Fruit fly (Drosophila melanogaster): ENCODE results near the gene CG3638.

Gene CG3638

DNA sequence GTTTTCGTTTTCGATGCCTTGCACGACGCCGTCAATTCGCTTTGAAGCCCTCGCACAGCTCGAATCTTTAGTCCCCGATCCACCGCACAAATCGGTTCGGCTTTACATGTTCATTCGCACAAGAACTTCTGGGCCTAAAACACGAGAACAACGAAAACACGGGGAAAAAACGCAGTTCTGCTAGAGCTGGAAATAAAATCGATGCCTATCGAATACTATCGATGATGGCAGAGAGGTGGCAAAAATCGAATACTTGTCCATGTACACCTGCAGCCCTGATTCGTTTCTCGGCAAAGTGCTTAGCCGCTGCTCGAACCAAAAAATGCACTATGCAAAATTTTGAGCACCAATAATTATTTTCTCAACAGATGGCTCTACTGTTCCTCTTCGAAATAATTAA is at the start of gene CG3638 (continued):
- peak; percentile 95 for TF ChIP-seq CG6791 (GFP tag; IDR thresholded peaks at IDR 0.05; ENCODE audit: partially characterized antibody)
- no peak for TF ChIP-seq da (GFP tag; optimal IDR thresholded peaks at IDR 0.05)
- peak; percentile 63 for TF ChIP-seq CG14710 (tag; optimal IDR thresholded peaks at IDR 0.05)
- TF ChIP-seq Pdp1 (GFP tag; optimal IDR thresholded peaks at IDR 0.05) = peak in 1 of 2 experiments; percentile 31
- TF ChIP-seq Atf-2 (GFP tag; optimal IDR thresholded peaks at IDR 0.05) = peak; percentile 24
- no peak for TF ChIP-seq CG8478 (optimal IDR thresholded peaks at IDR 0.05)
- TF ChIP-seq tll (GFP tag; optimal IDR thresholded peaks at IDR 0.05) = no peak
- TF ChIP-seq dan (GFP tag; IDR thresholded peaks at IDR 0.05) = no peak
- no peak for TF ChIP-seq gt (GFP tag; IDR thresholded peaks at IDR 0.05)
- no peak for TF ChIP-seq ATbp (GFP tag; optimal IDR thresholded peaks at IDR 0.05)
- no peak for TF ChIP-seq jigr1 (GFP tag; IDR thresholded peaks at IDR 0.05)
- peak; percentile 46; the same call in 1 of the 3 replicates for TF ChIP-seq CG7963 (GFP tag; IDR thresholded peaks at IDR 0.05; ENCODE audit: partially characterized antibody)
- no peak for TF ChIP-seq crol (GFP tag; IDR thresholded peaks at IDR 0.05)
- peak; percentile 69 for TF ChIP-seq bbx (GFP tag; IDR thresholded peaks at IDR 0.05; ENCODE audit: partially characterized antibody)
- no peak for TF ChIP-seq MTF-1 (GFP tag; optimal IDR thresholded peaks at IDR 0.05; ENCODE audit: borderline replicate concordance)
- TF ChIP-seq CG2120 (GFP tag; optimal IDR thresholded peaks at IDR 0.05) = peak; percentile 37
- no peak for TF ChIP-seq CrebB (tag; optimal IDR thresholded peaks at IDR 0.05)
- peak; percentile 26 for TF ChIP-seq CG1602 (GFP tag; optimal IDR thresholded peaks at IDR 0.05)
- TF ChIP-seq Camta (GFP tag; optimal IDR thresholded peaks at IDR 0.05) = peak; percentile 31
- peak; percentile 9 for TF ChIP-seq tin (GFP tag; optimal IDR thresholded peaks at IDR 0.05)
- TF ChIP-seq CG14667 (GFP tag; IDR thresholded peaks at IDR 0.05) = no peak
- TF ChIP-seq Hmr (GFP tag; optimal IDR thresholded peaks at IDR 0.05) = peak; percentile 71
- no peak for TF ChIP-seq shn (GFP tag; optimal IDR thresholded peaks at IDR 0.05)
- TF ChIP-seq CG7928 (GFP tag; optimal IDR thresholded peaks at IDR 0.05) = peak; percentile 96
- peak in 1 of 2 experiments; percentile 21 for TF ChIP-seq chif (GFP tag; optimal IDR thresholded peaks at IDR 0.05)
- peak; percentile 58 for TF ChIP-seq CG12155 (GFP tag; optimal IDR thresholded peaks at IDR 0.05)
- TF ChIP-seq CG32532 (GFP tag; IDR thresholded peaks at IDR 0.05) = peak; percentile 58; the same call in 1 of the 2 replicates
- peak; percentile 73 for TF ChIP-seq cg (GFP tag; optimal IDR thresholded peaks at IDR 0.05)
- TF ChIP-seq CG15601 (tag; optimal IDR thresholded peaks at IDR 0.05) = peak; percentile 24
- TF ChIP-seq pnt (GFP tag; optimal IDR thresholded peaks at IDR 0.05) = no peak
- peak; percentile 94 for TF ChIP-seq CTCF (GFP tag; optimal IDR thresholded peaks at IDR 0.05)
- no peak for TF ChIP-seq crc (GFP tag; optimal IDR thresholded peaks at IDR 0.05)
- TF ChIP-seq Gsc (GFP tag; IDR thresholded peaks at IDR 0.05) = no peak
- TF ChIP-seq CG12659 (GFP tag; optimal IDR thresholded peaks at IDR 0.05) = peak; percentile 86
- peak; percentile 65 for TF ChIP-seq Rfx (GFP tag; IDR thresholded peaks at IDR 0.05)
- TF ChIP-seq lbe (GFP tag; optimal IDR thresholded peaks at IDR 0.05) = no peak
- peak; percentile 70 for TF ChIP-seq Myb (GFP tag; optimal IDR thresholded peaks at IDR 0.05)
- TF ChIP-seq CG2678 (tag; optimal IDR thresholded peaks at IDR 0.05) = peak; percentile 8
- no peak for TF ChIP-seq fd96Cb (tag; optimal IDR thresholded peaks at IDR 0.05)
- TF ChIP-seq Nf-YB (GFP tag; optimal IDR thresholded peaks at IDR 0.05) = no peak

DNA sequence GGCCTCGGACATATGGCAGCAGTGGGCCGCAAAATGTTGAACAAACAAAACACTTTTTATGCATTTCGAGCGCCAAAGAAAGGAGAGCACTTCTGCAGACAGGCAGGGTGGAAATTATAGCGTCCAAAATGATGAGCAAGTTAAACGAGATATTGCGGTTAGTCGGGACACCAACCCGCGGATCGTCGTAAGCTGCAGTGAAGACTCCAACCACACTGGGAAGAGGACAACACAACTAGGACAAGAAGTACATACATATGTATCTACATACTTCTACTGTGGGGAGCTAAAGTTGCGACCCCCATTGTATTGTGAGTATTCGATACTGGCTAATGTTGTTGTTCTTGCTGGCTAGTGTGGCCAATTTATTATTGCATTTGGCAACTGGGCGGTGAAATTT is 49.7 kb upstream of the CG3638 start:
- TF ChIP-seq CG7839 (tag; optimal IDR thresholded peaks at IDR 0.05) (no peak), zen (tag; optimal IDR thresholded peaks at IDR 0.05) (no peak), vvl (GFP tag; IDR thresholded peaks at IDR 0.05) (no peak), MESR4 (GFP tag; optimal IDR thresholded peaks at IDR 0.05) (no peak), kni (GFP tag; optimal IDR thresholded peaks at IDR 0.05) (no peak), Neu2 (GFP tag; optimal IDR thresholded peaks at IDR 0.05; ENCODE audit: borderline replicate concordance) (no peak), Deaf1 (tag; optimal IDR thresholded peaks at IDR 0.05) (no peak), phol (tag; optimal IDR thresholded peaks at IDR 0.05) (peak; percentile 3), YL-1 (GFP tag; optimal IDR thresholded peaks at IDR 0.05) (no peak), NC2β (GFP tag; optimal IDR thresholded peaks at IDR 0.05) (no peak), Sin3A (optimal IDR thresholded peaks at IDR 0.05) (no peak), CoRest (tag; optimal IDR thresholded peaks at IDR 0.05) (peak; percentile 4), Hand (GFP tag; optimal IDR thresholded peaks at IDR 0.05) (no peak), CG6654 (GFP tag; optimal IDR thresholded peaks at IDR 0.05) (no peak)

All from whole organism, embryonic.